Worm (Caenorhabditis elegans) whole organism, mixed stage, embryonic: ENCODE data around the gene C01G10.14.
A peak's percentile ranks its signal among the peaks of the same experiment; 100 is the strongest.

Experiments
- M03D4.4 ChIP-seq: sonication (generic microtip); optimal IDR thresholded peaks from 2 replicates; lab custom pipeline; 2017; ENCODE audit warnings: mild to moderate bottlenecking, missing genetic modification characterization, missing compliant biosample characterization
- bed-3 ChIP-seq: fragments of 200-800 bp; sonication (Bioruptor generic); optimal IDR thresholded peaks from 3 replicates; lab custom pipeline; 2018; ENCODE audit warnings: mild to moderate bottlenecking, missing genetic modification characterization, moderate library complexity, missing compliant biosample characterization
- ceh-83 ChIP-seq: fragments of 200-800 bp; sonication (Bioruptor generic); optimal IDR thresholded peaks from 2 replicates; lab custom pipeline; 2018; ENCODE audit warnings: mild to moderate bottlenecking, missing genetic modification characterization, missing compliant biosample characterization
- ces-1 ChIP-seq: fragments of 150-350 bp; optimal IDR thresholded peaks from 2 replicates; lab custom pipeline; 2014; ENCODE audit warnings: missing biosample characterization, missing genetic modification reagents, missing genetic modification characterization
- elt-1 ChIP-seq: sonication (generic microtip); optimal IDR thresholded peaks from 2 replicates; lab custom pipeline; 2017; ENCODE audit warnings: missing genetic modification characterization, mild to moderate bottlenecking, missing compliant biosample characterization, antibody characterized with exemption, moderate library complexity, borderline replicate concordance; ENCODE audit not compliant: insufficient read depth
- elt-3 ChIP-seq: fragments of 150-350 bp; optimal IDR thresholded peaks from 2 replicates; lab custom pipeline; 2014; ENCODE audit warnings: missing biosample characterization, missing genetic modification characterization
- lsy-2 ChIP-seq: fragments of 150-350 bp; optimal IDR thresholded peaks from 2 replicates; lab custom pipeline; 2014; ENCODE audit warnings: missing biosample characterization, missing genetic modification characterization
- mep-1 ChIP-seq: fragments of 150-350 bp; optimal IDR thresholded peaks from 2 replicates; lab custom pipeline; 2017; ENCODE audit warnings: missing biosample characterization, missing genetic modification reagents, missing genetic modification characterization, inconsistent platforms
- nhr-12 ChIP-seq: fragments of 150-350 bp; optimal IDR thresholded peaks from 2 replicates; lab custom pipeline; 2014; ENCODE audit warnings: missing biosample characterization, missing genetic modification characterization
- nhr-237 ChIP-seq: fragments of 150-350 bp; optimal IDR thresholded peaks from 2 replicates; lab custom pipeline; 2014; ENCODE audit warnings: missing biosample characterization, missing genetic modification characterization
- pha-4 ChIP-seq: fragments of 150-350 bp; optimal IDR thresholded peaks from 2 replicates; lab custom pipeline; 2018; ENCODE audit warnings: missing biosample characterization, missing genetic modification reagents, missing genetic modification characterization
- snpc-4 ChIP-seq: fragments of 150-350 bp; optimal IDR thresholded peaks from 2 replicates; lab custom pipeline; 2014; ENCODE audit warnings: missing biosample characterization, missing genetic modification characterization
- tbx-8 ChIP-seq: fragments of 200-800 bp; sonication (Bioruptor generic); optimal IDR thresholded peaks from 2 replicates; lab custom pipeline; 2018; ENCODE audit warnings: mild to moderate bottlenecking, missing genetic modification characterization, moderate library complexity, missing compliant biosample characterization
- unc-39 ChIP-seq: fragments of 150-350 bp; optimal IDR thresholded peaks from 2 replicates; lab custom pipeline; 2014; ENCODE audit warnings: missing biosample characterization, missing genetic modification characterization

ce11 chrV:15082291-15082690 lies 23.5 kb downstream of the C01G10.14 start, which contains the start of the genes C01G10.10 and C01G10.9:
- TF ChIP-seq ces-1 (GFP tag; lab: Kevin White, UChicago) (peak; percentile 8), lsy-2 (peak; percentile 41), elt-3 (tag; lab: Kevin White, UChicago) (no peak), nhr-12 (tag; lab: Kevin White, UChicago) (no peak), bed-3 (GFP tag; lab: Kevin White, UChicago) (no peak), snpc-4 (tag; lab: Kevin White, UChicago) (no peak), elt-1 (tag; lab: Kevin White, UChicago) (no peak), nhr-237 (no peak), M03D4.4 (no peak), mep-1 (tag; lab: Kevin White, UChicago) (no peak), pha-4 (no peak), tbx-8 (GFP tag; lab: Kevin White, UChicago) (no peak), unc-39 (tag; lab: Kevin White, UChicago) (no peak), ceh-83 (no peak)
